Worm (Caenorhabditis elegans) whole organism, late embryonic: ENCODE measurements around the gene mmab-1.

Experiments
- C08G9.2 ChIP-seq: sonication (generic microtip); optimal IDR thresholded peaks from 2 replicates; lab custom pipeline; 2016; ENCODE audit warnings: mild to moderate bottlenecking, missing genetic modification characterization, moderate library complexity, missing compliant biosample characterization
- Y22D7AL.16 ChIP-seq: sonication (generic microtip); optimal IDR thresholded peaks from 2 replicates; lab custom pipeline; 2016; ENCODE audit warnings: missing genetic modification characterization, missing compliant biosample characterization
- ahr-1 ChIP-seq: sonication (generic microtip); optimal IDR thresholded peaks from 2 replicates; lab custom pipeline; 2016; ENCODE audit warnings: missing genetic modification characterization, missing compliant biosample characterization
- ceh-14 ChIP-seq: sonication (generic microtip); optimal IDR thresholded peaks from 2 replicates; lab custom pipeline; 2016; ENCODE audit warnings: missing genotype, missing genetic modification characterization, missing compliant biosample characterization
- ceh-18 ChIP-seq: sonication (generic microtip); optimal IDR thresholded peaks from 2 replicates; lab custom pipeline; 2016; ENCODE audit warnings: missing genetic modification characterization, missing compliant biosample characterization
- ceh-2 ChIP-seq: sonication (generic microtip); optimal IDR thresholded peaks from 2 replicates; lab custom pipeline; 2016; ENCODE audit warnings: missing genotype, missing genetic modification characterization, missing compliant biosample characterization
- ceh-22 ChIP-seq: sonication (generic microtip); optimal IDR thresholded peaks from 2 replicates; lab custom pipeline; 2017; ENCODE audit warnings: missing biosample characterization, missing genetic modification characterization
- ceh-31 ChIP-seq: sonication (generic microtip); optimal IDR thresholded peaks from 2 replicates; lab custom pipeline; 2016; ENCODE audit warnings: missing genetic modification characterization, missing compliant biosample characterization
- ceh-34 ChIP-seq: sonication (generic microtip); optimal IDR thresholded peaks from 2 replicates; lab custom pipeline; 2016; ENCODE audit warnings: mild to moderate bottlenecking, missing genetic modification characterization, missing compliant biosample characterization
- ceh-45 ChIP-seq: fragments of 200-800 bp; sonication (Bioruptor generic); IDR thresholded peaks from 2 replicates; pipeline ENCODE4 v1.3.6; 2022; ENCODE audit warnings: missing genetic modification reagents, missing genetic modification characterization, missing compliant biosample characterization
- che-1 ChIP-seq: sonication (generic microtip); optimal IDR thresholded peaks from 2 replicates; lab custom pipeline; 2016; ENCODE audit warnings: mild to moderate bottlenecking, missing genetic modification characterization, missing compliant biosample characterization
- dmd-4 ChIP-seq: sonication (generic microtip); optimal IDR thresholded peaks from 2 replicates; lab custom pipeline; 2016; ENCODE audit warnings: borderline replicate concordance, missing genetic modification characterization, missing compliant biosample characterization
- elt-2 ChIP-seq: sonication (generic microtip); optimal IDR thresholded peaks from 2 replicates; lab custom pipeline; 2016; ENCODE audit warnings: missing genetic modification reagents, missing genetic modification characterization, missing compliant biosample characterization
- elt-4 ChIP-seq: sonication (generic microtip); optimal IDR thresholded peaks from 2 replicates; lab custom pipeline; 2016; ENCODE audit warnings: missing genetic modification characterization, missing compliant biosample characterization
- ets-4 ChIP-seq: sonication (generic microtip); optimal IDR thresholded peaks from 2 replicates; lab custom pipeline; 2016; ENCODE audit warnings: missing genetic modification characterization, missing compliant biosample characterization
- fax-1 ChIP-seq: sonication (generic microtip); optimal IDR thresholded peaks from 2 replicates; lab custom pipeline; 2016; ENCODE audit warnings: missing genotype, missing genetic modification characterization, missing compliant biosample characterization
- fkh-10 ChIP-seq: fragments of 150-350 bp; optimal IDR thresholded peaks from 2 replicates; lab custom pipeline; 2014; ENCODE audit warnings: missing biosample characterization, missing genetic modification reagents, missing genetic modification characterization
- gmeb-2 ChIP-seq: sonication (generic microtip); optimal IDR thresholded peaks from 2 replicates; lab custom pipeline; 2016; ENCODE audit warnings: missing genetic modification characterization, inconsistent platforms, missing compliant biosample characterization
- hlh-30 ChIP-seq: sonication (generic microtip); optimal IDR thresholded peaks from 2 replicates; lab custom pipeline; 2017; ENCODE audit warnings: antibody characterized with exemption, missing genetic modification characterization, missing compliant biosample characterization; ENCODE audit not compliant: insufficient read depth
- hlh-6 ChIP-seq: sonication (generic microtip); optimal IDR thresholded peaks from 2 replicates; lab custom pipeline; 2016; ENCODE audit warnings: missing genotype, missing genetic modification characterization, missing compliant biosample characterization
- hlh-8 ChIP-seq: sonication (generic microtip); optimal IDR thresholded peaks from 2 replicates; lab custom pipeline; 2016; ENCODE audit warnings: missing genotype, missing genetic modification characterization, missing compliant biosample characterization
- lim-6 ChIP-seq: sonication (generic microtip); optimal IDR thresholded peaks from 2 replicates; lab custom pipeline; 2016; ENCODE audit warnings: missing genetic modification characterization, missing compliant biosample characterization
- nfya-1 ChIP-seq: sonication (generic microtip); optimal IDR thresholded peaks from 2 replicates; lab custom pipeline; 2017; ENCODE audit warnings: missing genetic modification characterization, mild to moderate bottlenecking, missing compliant biosample characterization, antibody characterized with exemption, moderate library complexity
- npax-4 ChIP-seq: sonication (generic microtip); optimal IDR thresholded peaks from 2 replicates; lab custom pipeline; 2016; ENCODE audit warnings: missing genetic modification characterization, missing compliant biosample characterization
- pat-9 ChIP-seq: fragments of 200-800 bp; sonication (Bioruptor generic); optimal IDR thresholded peaks from 2 replicates; lab custom pipeline; 2018; ENCODE audit warnings: mild to moderate bottlenecking, missing genetic modification characterization, moderate library complexity, missing compliant biosample characterization
- pax-1 ChIP-seq: fragments of 150-350 bp; optimal IDR thresholded peaks from 2 replicates; lab custom pipeline; 2014; ENCODE audit warnings: missing biosample characterization, missing genetic modification characterization
- pros-1 ChIP-seq: fragments of 150-350 bp; optimal IDR thresholded peaks from 2 replicates; lab custom pipeline; 2014; ENCODE audit warnings: missing biosample characterization, missing genetic modification reagents, missing genetic modification characterization
- ref-2 ChIP-seq: sonication (generic microtip); optimal IDR thresholded peaks from 2 replicates; lab custom pipeline; 2016; ENCODE audit warnings: missing genetic modification characterization, missing compliant biosample characterization
- rnt-1 ChIP-seq: sonication (generic microtip); optimal IDR thresholded peaks from 2 replicates; lab custom pipeline; 2016; ENCODE audit warnings: missing genetic modification characterization, missing compliant biosample characterization
- sdc-2 ChIP-seq: sonication (generic microtip); optimal IDR thresholded peaks from 2 replicates; lab custom pipeline; 2016; ENCODE audit warnings: missing genotype, missing genetic modification characterization, missing compliant biosample characterization
- tbx-7 ChIP-seq: sonication (generic microtip); optimal IDR thresholded peaks from 2 replicates; lab custom pipeline; 2016; ENCODE audit warnings: missing genotype, missing genetic modification characterization, missing compliant biosample characterization
- ttx-3 ChIP-seq: sonication (generic microtip); optimal IDR thresholded peaks from 2 replicates; lab custom pipeline; 2016; ENCODE audit warnings: missing genetic modification reagents, missing genetic modification characterization, missing compliant biosample characterization
- unc-3 ChIP-seq, 2 experiments: fragments of 200-800 bp in 1 of 2; sonication (Bioruptor generic) in 1 of 2; sonication (generic microtip) in 1 of 2; conservative IDR thresholded peaks in 1 of 2; optimal IDR thresholded peaks in 1 of 2; 2 replicates each; pipeline versions ENCODE4 v1.3.6 to Lab custom; 2016 to 2022; ENCODE audit warnings: missing compliant biosample characterization in 2 of 2, missing genetic modification characterization in 2 of 2, missing genetic modification reagents in 1 of 2
- unc-42 ChIP-seq: sonication (generic microtip); optimal IDR thresholded peaks from 2 replicates; lab custom pipeline; 2016; ENCODE audit warnings: missing genotype, missing genetic modification characterization, missing compliant biosample characterization
- unc-55 ChIP-seq: sonication (generic microtip); optimal IDR thresholded peaks from 2 replicates; lab custom pipeline; 2017; ENCODE audit warnings: missing biosample characterization, missing genetic modification reagents, missing genetic modification characterization
- zip-5 ChIP-seq: sonication (generic microtip); optimal IDR thresholded peaks from 2 replicates; lab custom pipeline; 2016; ENCODE audit warnings: missing genetic modification characterization, missing compliant biosample characterization
- ztf-16 ChIP-seq: sonication (generic microtip); optimal IDR thresholded peaks from 2 replicates; lab custom pipeline; 2017; ENCODE audit warnings: missing genetic modification characterization, missing compliant biosample characterization

The mmab-1 gene

ce11 chrIII:4917960-4918712 is 3.8 kb downstream of the mmab-1 start, which contains the start of gene rpb-8:
Gene rpb-8, minus strand, starts transcription at chrIII:4918008.
- TF ChIP-seq nfya-1 (tag; lab: Kevin White, UChicago) (peak; percentile 46), ahr-1 (tag; lab: Kevin White, UChicago) (no peak), unc-42 (tag; lab: Kevin White, UChicago) (peak; percentile 15), ceh-31 (tag; lab: Kevin White, UChicago) (peak; percentile 41)

- TF ChIP-seq ttx-3 (tag; lab: Kevin White, UChicago) = no peak
- TF ChIP-seq ceh-14 (tag; lab: Kevin White, UChicago) = no peak
- TF ChIP-seq pax-1 (tag; lab: Kevin White, UChicago) = no peak
- TF ChIP-seq fkh-10 (GFP tag; lab: Kevin White, UChicago) = no peak
- no peak for TF ChIP-seq unc-55 (GFP tag; lab: Kevin White, UChicago)
- TF ChIP-seq elt-4 (tag; lab: Kevin White, UChicago) = no peak
- TF ChIP-seq sdc-2 (tag; lab: Kevin White, UChicago) = no peak
These were observed 4.8 kb downstream of the mmab-1 start, which contains the start of gene rars-1 for ce11 chrIII:4917077-4917476. Gene rars-1, minus strand, starts transcription at chrIII:4917177.

ce11 chrIII:4913736-4914135 is 8.2 kb downstream of the mmab-1 start:
- TF ChIP-seq Y22D7AL.16 (tag; lab: Kevin White, UChicago) (no peak), ets-4 (no peak), unc-3 (GFP tag; conservative IDR thresholded peaks at IDR 0.05; lab: Robert Waterston, UW) (no peak), unc-3 (tag; optimal IDR thresholded peaks at IDR 0.05; lab: Kevin White, UChicago) (no peak), ceh-45 (GFP tag; lab: Robert Waterston, UW) (no peak), tbx-7 (tag; lab: Kevin White, UChicago) (no peak), fax-1 (tag; lab: Kevin White, UChicago) (no peak), fkh-10 (GFP tag; lab: Kevin White, UChicago) (no peak), rnt-1 (tag; lab: Kevin White, UChicago) (no peak), sdc-2 (tag; lab: Kevin White, UChicago) (no peak), gmeb-2 (tag; lab: Kevin White, UChicago) (no peak), pros-1 (tag; lab: Kevin White, UChicago) (no peak), che-1 (tag; lab: Kevin White, UChicago) (no peak)

DNA sequence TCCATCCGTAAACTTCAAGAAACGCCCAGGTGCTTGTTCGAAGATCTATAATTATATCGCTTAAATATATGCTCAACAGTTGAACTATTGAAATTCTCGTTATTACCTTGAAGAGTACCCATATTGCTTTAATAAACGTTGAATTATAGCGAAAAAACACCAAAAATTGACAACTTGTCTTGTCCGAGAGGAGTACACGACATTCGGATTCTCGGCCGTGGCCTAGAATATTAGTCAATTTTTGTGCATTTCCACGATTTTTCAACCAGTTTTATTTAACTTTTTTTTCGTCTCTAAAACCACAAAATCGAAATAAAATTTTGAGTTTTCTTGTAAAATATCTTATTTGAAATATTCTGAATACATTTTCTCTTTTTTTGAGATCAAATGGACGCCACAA is 9.6 kb downstream of the mmab-1 start, which contains the start of the genes F26F4.9 and cee-1:
Gene F26F4.9, minus strand, starts transcription at position 205 of the 400 bp plus-strand sequence.
Gene cee-1, plus strand, starts transcription at position 383 of the 400 bp plus-strand sequence.
- TF ChIP-seq ref-2 (peak; percentile 25), ztf-16 (tag; lab: Kevin White, UChicago) (peak; percentile 13), ceh-31 (tag; lab: Kevin White, UChicago) (peak; percentile 85), tbx-7 (tag; lab: Kevin White, UChicago) (peak; percentile 71), dmd-4 (tag; lab: Kevin White, UChicago) (no peak), che-1 (tag; lab: Kevin White, UChicago) (no peak), ets-4 (peak; percentile 75), unc-55 (GFP tag; lab: Kevin White, UChicago) (peak; percentile 30), hlh-6 (no peak), lim-6 (tag; lab: Kevin White, UChicago) (peak; percentile 39), ceh-22 (tag; lab: Kevin White, UChicago) (no peak), zip-5 (tag; lab: Kevin White, UChicago) (peak; percentile 52), pros-1 (tag; lab: Kevin White, UChicago) (no peak), fax-1 (tag; lab: Kevin White, UChicago) (peak; percentile 2), C08G9.2 (tag; lab: Kevin White, UChicago) (peak; percentile 85), rnt-1 (tag; lab: Kevin White, UChicago) (peak; percentile 7), hlh-8 (tag; lab: Kevin White, UChicago) (peak; percentile 72), hlh-30 (tag; lab: Kevin White, UChicago) (no peak), ceh-18 (tag; lab: Kevin White, UChicago) (peak; percentile 38), elt-2 (tag; lab: Kevin White, UChicago) (no peak), ceh-2 (tag; lab: Kevin White, UChicago) (peak; percentile 71), ceh-34 (tag; lab: Kevin White, UChicago) (no peak), gmeb-2 (tag; lab: Kevin White, UChicago) (no peak), pat-9 (tag; lab: Kevin White, UChicago) (no peak), npax-4 (tag; lab: Kevin White, UChicago) (no peak)
